Fruit fly (Drosophila melanogaster) whole organism, adult: ENCODE data around the gene slpr.

Experiments used
- CG14711 ChIP-seq: fragments of 200-800 bp; sonication (Bioruptor generic); optimal IDR thresholded peaks from 2 replicates; lab custom pipeline; 2018; ENCODE audit warnings: missing biosample characterization, mild to moderate bottlenecking, missing genetic modification characterization, moderate library complexity
- CG1620 ChIP-seq: fragments of 200-800 bp; sonication (Bioruptor generic); optimal IDR thresholded peaks from 2 replicates; lab custom pipeline; 2016; ENCODE audit warnings: missing biosample characterization, missing genetic modification characterization
- CG33017 ChIP-seq: fragments of 200-800 bp; sonication (Bioruptor generic); optimal IDR thresholded peaks from 2 replicates; lab custom pipeline; 2018; ENCODE audit warnings: missing biosample characterization, mild to moderate bottlenecking, missing genetic modification characterization, moderate library complexity
- CG7045 ChIP-seq: fragments of 200-800 bp; sonication (Bioruptor generic); optimal IDR thresholded peaks from 2 replicates; lab custom pipeline; 2017; ENCODE audit warnings: missing biosample characterization, mild to moderate bottlenecking, missing genetic modification characterization
- CG7101 ChIP-seq: fragments of 200-800 bp; sonication (Bioruptor generic); optimal IDR thresholded peaks from 2 replicates; lab custom pipeline; 2018; ENCODE audit warnings: missing biosample characterization, mild to moderate bottlenecking, missing genetic modification characterization, moderate library complexity
- Clk ChIP-seq: fragments of 200-800 bp; sonication (Bioruptor generic); optimal IDR thresholded peaks from 2 replicates; lab custom pipeline; 2017; ENCODE audit warnings: missing biosample characterization, missing genetic modification characterization
- cic ChIP-seq: fragments of 200-800 bp; sonication (Bioruptor generic); optimal IDR thresholded peaks from 2 replicates; lab custom pipeline; 2017; ENCODE audit warnings: missing biosample characterization, mild to moderate bottlenecking, missing genetic modification characterization, moderate library complexity
- cnc ChIP-seq, 2 experiments: fragments of >200 bp; optimal IDR thresholded peaks; 2 replicates each; lab custom pipeline; 2017
- kay ChIP-seq: fragments of 200-800 bp; sonication (Bioruptor generic); peaks from one replicate; lab custom pipeline; 2016; ENCODE audit warnings: missing biosample characterization, missing genetic modification characterization, borderline replicate concordance
- ovo ChIP-seq: fragments of 200-800 bp; sonication (Bioruptor generic); optimal IDR thresholded peaks from 2 replicates; lab custom pipeline; 2016; ENCODE audit warnings: missing biosample characterization, missing genetic modification characterization
- tj ChIP-seq: fragments of 200-800 bp; sonication (Bioruptor generic); optimal IDR thresholded peaks from 3 replicates; lab custom pipeline; 2017; ENCODE audit warnings: missing biosample characterization, mild to moderate bottlenecking, missing genetic modification characterization, moderate library complexity
- toe ChIP-seq: fragments of 200-800 bp; sonication (Bioruptor generic); optimal IDR thresholded peaks from 2 replicates; lab custom pipeline; 2016; ENCODE audit warnings: missing biosample characterization, missing genetic modification characterization

- no peak for TF ChIP-seq cic
- TF ChIP-seq CG7101 (tag; lab: Kevin White, UChicago), result no peak
- TF ChIP-seq CG1620 (GFP tag; lab: Kevin White, UChicago), result no peak
- TF ChIP-seq tj (GFP tag; lab: Kevin White, UChicago), result no peak
- TF ChIP-seq toe (GFP tag; lab: Kevin White, UChicago), result no peak
- no peak for TF ChIP-seq CG14711
- no peak for TF ChIP-seq kay (GFP tag; lab: Kevin White, UChicago)
- TF ChIP-seq ovo (GFP tag; lab: Kevin White, UChicago), result no peak
- TF ChIP-seq CG33017 (tag; lab: Kevin White, UChicago), result no peak
- TF ChIP-seq CG7045 (GFP tag; lab: Kevin White, UChicago), result no peak
- no peak for TF ChIP-seq Clk (GFP tag; lab: Kevin White, UChicago)
- TF ChIP-seq cnc (optimal IDR thresholded peaks at IDR 0.05; lab: Kevin White, UChicago), result no peak
These were observed 56.0 kb downstream of the slpr start, which contains the start of gene CG2260 for dm6 chrX:8120939-8121338.
